Worm (Caenorhabditis elegans) whole organism, L4 larva: Measurements from ENCODE around the gene sri-67.
A peak's percentile ranks its signal among the peaks of the same experiment; 100 is the strongest.

Source experiments
- Y48G9A.11 ChIP-seq: fragments of 200-800 bp; sonication (Bioruptor generic); IDR thresholded peaks from 2 replicates; pipeline ENCODE4 v1.3.6; 2022; ENCODE audit warnings: missing genetic modification reagents, missing genetic modification characterization, missing compliant biosample characterization
- ama-1 ChIP-seq: fragments of 150-350 bp; optimal IDR thresholded peaks from 2 replicates; lab custom pipeline; 2014; ENCODE audit warnings: inconsistent platforms, mixed read lengths
- hmg-1.1 ChIP-seq: fragments of 200-800 bp; sonication (Bioruptor generic); IDR thresholded peaks from 2 replicates; pipeline ENCODE4 v1.3.6; 2022; ENCODE audit warnings: missing genetic modification reagents, missing genetic modification characterization, missing compliant biosample characterization
- nhr-237 ChIP-seq: sonication (generic microtip); optimal IDR thresholded peaks from 2 replicates; lab custom pipeline; 2017; ENCODE audit warnings: missing biosample characterization, missing genetic modification characterization
- pqm-1 ChIP-seq: sonication (generic microtip); optimal IDR thresholded peaks from 2 replicates; lab custom pipeline; 2017; ENCODE audit warnings: missing biosample characterization, missing genetic modification characterization
- spr-3 ChIP-seq: fragments of 200-800 bp; sonication (Bioruptor generic); optimal IDR thresholded peaks from 2 replicates; lab custom pipeline; 2018; ENCODE audit warnings: mild to moderate bottlenecking, missing genetic modification characterization, missing compliant biosample characterization
- unc-130 ChIP-seq: sonication (generic microtip); optimal IDR thresholded peaks from 2 replicates; lab custom pipeline; 2016; ENCODE audit warnings: missing genetic modification reagents, missing genetic modification characterization, missing compliant biosample characterization
- unc-62 ChIP-seq, 3 experiments: fragments of 150-350 bp in 1 of 3; sonication (generic microtip); optimal IDR thresholded peaks in 2 of 3; peaks in 1 of 3; 1 replicate in 1 of 3; 2 replicates in 2 of 3; lab custom pipeline; 2014 to 2017; ENCODE audit warnings: missing biosample characterization in 3 of 3, missing genetic modification characterization in 3 of 3, missing genetic modification reagents in 3 of 3, missing genotype in 1 of 3
- ztf-11 ChIP-seq: fragments of 150-350 bp; optimal IDR thresholded peaks from 2 replicates; lab custom pipeline; 2014; ENCODE audit warnings: missing biosample characterization, missing genetic modification characterization

- TF ChIP-seq unc-130 (GFP tag; lab: Kevin White, UChicago), result no peak
- TF ChIP-seq Y48G9A.11 (GFP tag; lab: Robert Waterston, UW), result no peak
- no peak for TF ChIP-seq pqm-1 (tag; lab: Kevin White, UChicago)
- TF ChIP-seq unc-62 (GFP tag; optimal IDR thresholded peaks at IDR 0.05 in 1 of 2; lab: Kevin White, UChicago), result peak in 1 of 2 experiments; percentile 96
- no peak for TF ChIP-seq unc-62 (tag; optimal IDR thresholded peaks at IDR 0.05; lab: Kevin White, UChicago)
- peak; percentile 3 for TF ChIP-seq ama-1 (lab: Kevin White, UChicago)
- TF ChIP-seq nhr-237 (tag; lab: Kevin White, UChicago), result no peak
- no peak for TF ChIP-seq spr-3 (GFP tag; lab: Kevin White, UChicago)
- no peak for TF ChIP-seq ztf-11 (tag; lab: Kevin White, UChicago)
- peak; percentile 91 for TF ChIP-seq hmg-1.1 (GFP tag; lab: Robert Waterston, UW)
Measured at ce11 chrV:20005724-20006132, 17.9 kb downstream of the sri-67 start.
